Worm (Caenorhabditis elegans): ENCODE results near the gene fbxb-31.
A peak's percentile ranks its signal among the peaks of the same experiment; 100 is the strongest.

The fbxb-31 gene

DNA sequence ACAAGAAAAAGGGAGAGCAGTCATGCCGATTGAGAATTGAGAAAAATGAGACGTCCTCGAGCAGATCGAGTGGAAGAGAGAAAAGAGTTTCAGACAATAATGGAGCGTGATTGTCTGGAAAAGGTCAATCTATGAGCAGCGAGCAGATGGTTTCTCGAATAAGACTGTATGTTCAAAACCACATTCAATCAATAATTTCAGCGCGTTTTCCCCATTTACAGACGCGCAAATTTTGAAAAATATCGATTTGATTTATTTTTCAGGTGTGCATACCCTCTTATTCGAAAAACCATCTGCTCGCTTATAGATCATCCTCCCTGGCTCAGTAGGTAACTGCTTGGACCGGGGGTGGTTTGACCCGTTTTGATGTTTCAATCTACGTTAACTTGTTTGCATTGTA is at the start of gene fbxb-31:
TSS of gene fbxb-31 (minus strand) at position 101 of the 400 bp plus-strand sequence.
- TF ChIP-seq vab-15 (tag; optimal IDR thresholded peaks at IDR 0.05) = no peak
- no peak for TF ChIP-seq dsc-1 (tag; optimal IDR thresholded peaks at IDR 0.05)
- no peak for TF ChIP-seq pqm-1 (tag; optimal IDR thresholded peaks at IDR 0.05)
- TF ChIP-seq snpc-4 (tag; optimal IDR thresholded peaks at IDR 0.05) = no peak
- TF ChIP-seq efl-1 (optimal IDR thresholded peaks at IDR 0.05) = no peak
- no peak for TF ChIP-seq efl-1 (GFP tag; optimal IDR thresholded peaks at IDR 0.05 in 1 of 2)

DNA sequence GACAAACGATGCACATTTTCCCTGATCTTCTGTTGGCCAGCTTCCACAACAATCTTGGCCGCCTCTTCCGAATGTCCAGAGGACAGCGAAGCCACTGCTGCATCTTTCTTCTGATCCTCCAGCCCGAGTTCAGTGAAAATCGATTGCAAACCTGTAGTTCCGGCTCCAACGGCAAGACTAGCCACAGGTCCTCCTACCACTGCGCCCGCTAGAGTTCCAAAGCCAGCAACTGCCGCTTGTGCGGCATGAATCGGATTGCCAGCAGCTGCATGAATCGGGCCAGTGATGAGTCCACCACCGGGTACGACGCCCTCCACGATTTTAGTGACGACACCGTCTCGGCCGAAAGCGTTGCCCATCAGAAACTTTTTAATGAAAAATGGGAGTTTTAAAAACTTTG is 49.2 kb upstream of the fbxb-31 start, which contains the start of gene ifas-1:
TSS of gene ifas-1 (minus strand) at position 387 of the 400 bp plus-strand sequence.
- TF ChIP-seq nhr-76 (tag; optimal IDR thresholded peaks at IDR 0.05) (no peak), nhr-20 (tag; optimal IDR thresholded peaks at IDR 0.05) (no peak), tlp-1 (tag; optimal IDR thresholded peaks at IDR 0.05) (no peak), F16B12.6 (tag; optimal IDR thresholded peaks at IDR 0.05) (no peak), lin-13 (GFP tag; optimal IDR thresholded peaks at IDR 0.05) (no peak), blmp-1 (tag; optimal IDR thresholded peaks at IDR 0.05) (no peak), dsc-1 (tag; optimal IDR thresholded peaks at IDR 0.05) (no peak), unc-98 (GFP tag; IDR thresholded peaks at IDR 0.05) (no peak), vab-15 (tag; optimal IDR thresholded peaks at IDR 0.05) (no peak), irx-1 (tag; optimal IDR thresholded peaks at IDR 0.05) (no peak), ztf-11 (tag; optimal IDR thresholded peaks at IDR 0.05) (no peak)

DNA sequence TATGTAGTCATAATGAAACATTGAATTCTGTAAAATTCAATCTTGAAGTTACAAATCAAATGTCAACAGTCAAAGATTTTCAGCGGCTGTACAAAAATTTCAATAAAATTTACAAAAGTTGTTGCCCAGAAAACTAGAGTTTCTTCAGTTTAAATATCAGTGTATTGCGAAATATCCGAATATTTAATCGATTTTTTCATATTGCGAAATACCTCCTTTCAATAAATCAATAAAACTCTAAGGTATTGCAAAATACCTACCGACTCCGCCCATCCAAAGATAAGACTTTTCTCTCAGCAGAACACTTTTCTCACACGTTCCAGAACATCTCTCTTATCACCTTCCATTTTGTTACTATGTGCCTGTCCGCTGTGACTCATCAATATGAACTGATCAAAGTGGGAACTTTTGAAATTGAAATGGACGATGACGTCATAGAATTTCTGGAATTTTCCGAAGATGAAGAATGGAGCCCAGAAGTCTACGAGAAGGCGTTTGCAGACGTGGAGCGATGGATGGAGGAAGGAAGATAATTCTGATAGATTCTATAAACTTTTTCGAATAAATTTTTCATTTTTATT is 45.4 kb upstream of the fbxb-31 start:
- TF ChIP-seq zip-4 (GFP tag; optimal IDR thresholded peaks at IDR 0.05) (peak; percentile 47), efl-1 (optimal IDR thresholded peaks at IDR 0.05) (no peak), efl-1 (GFP tag; optimal IDR thresholded peaks at IDR 0.05 in 1 of 2) (peak in 1 of 2 experiments; percentile 78), ztf-4 (tag; optimal IDR thresholded peaks at IDR 0.05) (no peak), skn-1 (tag; optimal IDR thresholded peaks at IDR 0.05) (peak; percentile 17)

DNA sequence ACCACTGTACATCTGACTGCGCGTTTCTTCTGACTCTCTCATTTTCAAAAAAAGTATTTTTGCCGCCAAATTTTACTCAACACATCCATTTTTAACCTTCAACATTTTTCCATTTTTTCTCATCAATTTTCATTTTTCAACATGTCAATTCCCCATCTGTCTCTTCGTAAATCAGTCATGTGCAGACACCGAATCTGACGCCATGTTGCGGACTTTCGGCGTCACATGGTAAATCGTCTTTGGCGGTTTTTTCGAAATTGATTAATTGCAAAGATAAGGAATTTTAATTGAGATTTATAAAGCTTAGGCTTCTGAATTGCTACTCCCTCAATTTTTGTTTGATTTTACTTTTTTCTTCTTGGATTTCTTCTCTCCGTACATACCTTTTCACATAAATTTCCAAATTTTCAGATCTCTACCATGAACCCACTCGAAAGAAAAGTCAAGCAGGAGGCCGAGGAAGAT is 43.7 kb upstream of the fbxb-31 start, which contains the start of gene F19B10.1:
TSS of gene F19B10.1 (plus strand) at position 415 of the 465 bp plus-strand sequence.
- TF ChIP-seq lin-39 (tag; optimal IDR thresholded peaks at IDR 0.05) = peak; percentile 73
- 0 out of 2 replicates have a peak, but pooled peaks have one; percentile 23 for TF ChIP-seq mab-9 (GFP tag; IDR thresholded peaks at IDR 0.05)
- peak; percentile 73 for TF ChIP-seq tbx-2 (tag; optimal IDR thresholded peaks at IDR 0.05)
- peak; percentile 76 for TF ChIP-seq nhr-47 (tag; optimal IDR thresholded peaks at IDR 0.05)
- TF ChIP-seq ceh-90 (tag; optimal IDR thresholded peaks at IDR 0.05) = no peak
- TF ChIP-seq snu-23 (GFP tag; optimal IDR thresholded peaks at IDR 0.05) = peak; percentile 90
- peak; percentile 31; the same call in 1 of the 2 replicates for TF ChIP-seq isw-1 (GFP tag; IDR thresholded peaks at IDR 0.05)
- TF ChIP-seq ceh-82 (tag; optimal IDR thresholded peaks at IDR 0.05) = peak in 1 of 3 experiments; percentile 55
- TF ChIP-seq unc-62 (GFP tag; optimal IDR thresholded peaks at IDR 0.05) = no peak
- TF ChIP-seq nhr-84 (tag; optimal IDR thresholded peaks at IDR 0.05) = no peak
- TF ChIP-seq C16A3.4 (tag; optimal IDR thresholded peaks at IDR 0.05) = peak; percentile 86
- peak; percentile 86 for TF ChIP-seq lin-14 (GFP tag; optimal IDR thresholded peaks at IDR 0.05)
- peak; percentile 67 for TF ChIP-seq nhr-19 (GFP tag; conservative IDR thresholded peaks at IDR 0.05)
- peak; percentile 52 for TF ChIP-seq lin-15B (tag; optimal IDR thresholded peaks at IDR 0.05)
- TF ChIP-seq rnt-1 (tag; optimal IDR thresholded peaks at IDR 0.05) = peak; percentile 77
- peak; percentile 93 for TF ChIP-seq mep-1 (tag; optimal IDR thresholded peaks at IDR 0.05)
- TF ChIP-seq blmp-1 (tag; optimal IDR thresholded peaks at IDR 0.05) = peak; percentile 79
- TF ChIP-seq unc-30 (tag; optimal IDR thresholded peaks at IDR 0.05) = no peak
- TF ChIP-seq elt-3 (tag; optimal IDR thresholded peaks at IDR 0.05) = peak in 3 of 6 experiments; percentile 62 to 95 (median 85)
- peak; percentile 88 for TF ChIP-seq nhr-20 (tag; optimal IDR thresholded peaks at IDR 0.05)
- TF ChIP-seq sox-4 (tag; optimal IDR thresholded peaks at IDR 0.05) = no peak
- no peak for TF ChIP-seq ceh-88 (GFP tag; IDR thresholded peaks at IDR 0.05)
- TF ChIP-seq nhr-77 (tag; optimal IDR thresholded peaks at IDR 0.05) = peak; percentile 36
- TF ChIP-seq dpl-1 (GFP tag; optimal IDR thresholded peaks at IDR 0.05) = peak; percentile 88 to 95 (median 94)
- TF ChIP-seq elt-2 (tag; optimal IDR thresholded peaks at IDR 0.05) = peak; percentile 50
- no peak for TF ChIP-seq pax-3 (tag; optimal IDR thresholded peaks at IDR 0.05)
- TF ChIP-seq mdl-1 (tag; optimal IDR thresholded peaks at IDR 0.05) = peak in 1 of 2 experiments; percentile 93
- TF ChIP-seq jun-1 (tag; optimal IDR thresholded peaks at IDR 0.05) = peak; percentile 11
- peak; percentile 91 for TF ChIP-seq nhr-85 (tag)
- TF ChIP-seq Y116A8C.19 (tag; optimal IDR thresholded peaks at IDR 0.05; ENCODE audit: borderline replicate concordance) = no peak
- TF ChIP-seq ztf-11 (tag; optimal IDR thresholded peaks at IDR 0.05) = peak in 1 of 2 experiments; percentile 2
- TF ChIP-seq zip-4 (GFP tag; optimal IDR thresholded peaks at IDR 0.05) = peak; percentile 6
- no peak for TF ChIP-seq tlp-1 (tag; optimal IDR thresholded peaks at IDR 0.05)
- TF ChIP-seq pqm-1 (tag; optimal IDR thresholded peaks at IDR 0.05) = no peak
